Fruit fly (Drosophila melanogaster): ENCODE measurements around the gene Pgant6.

- TF ChIP-seq EcR (GFP tag; optimal IDR thresholded peaks at IDR 0.05): no peak
- TF ChIP-seq pan (optimal IDR thresholded peaks at IDR 0.05): no peak
Measured at dm6 chr3L:2785941-2786340, 3.9 kb downstream of the Pgant6 start.

Measured in whole organism.